Worm (Caenorhabditis elegans) whole organism, early embryonic: ENCODE measurements around the gene T11F9.10.

Experiments used
- ama-1 ChIP-seq: fragments of 150-350 bp; optimal IDR thresholded peaks from 2 replicates; lab custom pipeline; 2014
- flt-1 ChIP-seq: fragments of 200-800 bp; sonication (Bioruptor generic); IDR thresholded peaks from 2 replicates; pipeline ENCODE4 v1.3.6; 2022; ENCODE audit warnings: missing genetic modification characterization, missing compliant biosample characterization
- hmg-4 ChIP-seq: fragments of 200-800 bp; sonication (Bioruptor generic); optimal IDR thresholded peaks from 2 replicates; lab custom pipeline; 2018; ENCODE audit warnings: mild to moderate bottlenecking, missing genetic modification characterization, missing compliant biosample characterization

- TF ChIP-seq hmg-4 (no peak), ama-1 (lab: Kevin White, UChicago) (no peak), flt-1 (GFP tag; lab: Robert Waterston, UW) (no peak)
Observed at ce11 chrV:11450257-11450656, 36.5 kb upstream of the T11F9.10 start, which contains the start of gene col-156.
